Worm (Caenorhabditis elegans) whole organism, early embryonic: Measurements from ENCODE around the gene dss-1.

Experiments used
- B0310.2 ChIP-seq: sonication (generic microtip); optimal IDR thresholded peaks from 2 replicates; lab custom pipeline; 2016; ENCODE audit warnings: mild to moderate bottlenecking, missing genetic modification characterization, missing compliant biosample characterization
- F13C5.2 ChIP-seq: sonication (generic microtip); optimal IDR thresholded peaks from 2 replicates; lab custom pipeline; 2017; ENCODE audit warnings: mild to moderate bottlenecking, missing genetic modification characterization, inconsistent platforms, missing compliant biosample characterization
- aly-1 ChIP-seq: sonication (generic microtip); optimal IDR thresholded peaks from 2 replicates; lab custom pipeline; 2016; ENCODE audit warnings: missing genetic modification characterization, missing compliant biosample characterization
- ama-1 ChIP-seq: fragments of 150-350 bp; optimal IDR thresholded peaks from 2 replicates; lab custom pipeline; 2014
- ceh-13 ChIP-seq: fragments of 200-800 bp; sonication (Bioruptor generic); optimal IDR thresholded peaks from 2 replicates; lab custom pipeline; 2018; ENCODE audit warnings: mild to moderate bottlenecking, missing genetic modification characterization, missing compliant biosample characterization
- ceh-36 ChIP-seq: sonication (generic microtip); optimal IDR thresholded peaks from 2 replicates; lab custom pipeline; 2016; ENCODE audit warnings: missing genetic modification characterization, inconsistent platforms, missing compliant biosample characterization
- ets-7 ChIP-seq: sonication (generic microtip); optimal IDR thresholded peaks from 2 replicates; lab custom pipeline; 2016; ENCODE audit warnings: missing genotype, missing genetic modification characterization, missing compliant biosample characterization
- flt-1 ChIP-seq: fragments of 200-800 bp; sonication (Bioruptor generic); IDR thresholded peaks from 2 replicates; pipeline ENCODE4 v1.3.6; 2022; ENCODE audit warnings: missing genetic modification characterization, missing compliant biosample characterization
- hmbx-1 ChIP-seq: sonication (generic microtip); optimal IDR thresholded peaks from 2 replicates; lab custom pipeline; 2016; ENCODE audit warnings: mild to moderate bottlenecking, missing genetic modification characterization, missing compliant biosample characterization
- hmg-4 ChIP-seq: fragments of 200-800 bp; sonication (Bioruptor generic); optimal IDR thresholded peaks from 2 replicates; lab custom pipeline; 2018; ENCODE audit warnings: mild to moderate bottlenecking, missing genetic modification characterization, missing compliant biosample characterization
- hnd-1 ChIP-seq: sonication (generic microtip); optimal IDR thresholded peaks from 2 replicates; lab custom pipeline; 2016; ENCODE audit warnings: missing genetic modification characterization, missing compliant biosample characterization
- pes-1 ChIP-seq: fragments of 200-800 bp; sonication (Bioruptor generic); IDR thresholded peaks from 2 replicates; pipeline ENCODE4 v1.3.6; 2022; ENCODE audit warnings: missing genetic modification reagents, missing genetic modification characterization, missing compliant biosample characterization
- scrt-1 ChIP-seq: fragments of 200-800 bp; sonication (Bioruptor generic); IDR thresholded peaks from 2 replicates; pipeline ENCODE4 v1.3.6; 2022; ENCODE audit warnings: missing genetic modification characterization, missing compliant biosample characterization
- sea-1 ChIP-seq: fragments of 200-800 bp; sonication (Bioruptor generic); conservative IDR thresholded peaks from 2 replicates; pipeline ENCODE4 v1.3.6; 2022; ENCODE audit warnings: missing genetic modification characterization, missing compliant biosample characterization
- tbx-11 ChIP-seq: fragments of 200-800 bp; sonication (Bioruptor generic); IDR thresholded peaks from 2 replicates; pipeline ENCODE4 v1.3.6; 2022; ENCODE audit warnings: missing genetic modification characterization, missing compliant biosample characterization
- tbx-37 ChIP-seq: fragments of 200-800 bp; sonication (Bioruptor generic); conservative IDR thresholded peaks from 2 replicates; pipeline ENCODE4 v1.3.6; 2022; ENCODE audit warnings: missing genetic modification reagents, missing genetic modification characterization, missing compliant biosample characterization
- tra-4 ChIP-seq: sonication (generic microtip); optimal IDR thresholded peaks from 2 replicates; lab custom pipeline; 2017; ENCODE audit warnings: missing genetic modification characterization, missing compliant biosample characterization

dss-1 gene

DNA sequence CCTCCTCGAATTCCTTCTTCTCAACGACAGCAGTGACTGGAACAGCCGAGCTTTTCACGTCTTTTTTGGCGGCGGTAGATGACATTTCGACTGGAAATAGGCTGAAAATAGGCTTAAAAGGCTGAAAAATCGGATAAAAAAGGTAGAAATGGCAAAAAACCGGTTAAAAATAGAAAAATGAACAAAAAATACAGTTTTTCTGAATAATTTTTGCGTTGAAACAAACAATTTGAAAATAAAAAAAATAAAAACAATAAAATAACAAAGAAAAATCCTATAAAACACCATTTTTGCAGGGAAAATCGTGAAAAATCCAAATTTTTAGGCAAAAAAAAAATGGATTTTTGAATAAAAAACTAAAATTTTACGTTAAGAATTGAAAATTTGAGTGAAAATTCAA is at the start of gene dss-1:
Gene dss-1, minus strand, starts transcription at position 101 of the 400 bp plus-strand sequence.
- TF ChIP-seq hnd-1, result no peak
- no peak for TF ChIP-seq F13C5.2
- no peak for TF ChIP-seq tbx-37 (GFP tag; lab: Robert Waterston, UW)
- TF ChIP-seq pes-1 (GFP tag; lab: Robert Waterston, UW), result no peak
- TF ChIP-seq flt-1 (GFP tag; lab: Robert Waterston, UW), result no peak

DNA sequence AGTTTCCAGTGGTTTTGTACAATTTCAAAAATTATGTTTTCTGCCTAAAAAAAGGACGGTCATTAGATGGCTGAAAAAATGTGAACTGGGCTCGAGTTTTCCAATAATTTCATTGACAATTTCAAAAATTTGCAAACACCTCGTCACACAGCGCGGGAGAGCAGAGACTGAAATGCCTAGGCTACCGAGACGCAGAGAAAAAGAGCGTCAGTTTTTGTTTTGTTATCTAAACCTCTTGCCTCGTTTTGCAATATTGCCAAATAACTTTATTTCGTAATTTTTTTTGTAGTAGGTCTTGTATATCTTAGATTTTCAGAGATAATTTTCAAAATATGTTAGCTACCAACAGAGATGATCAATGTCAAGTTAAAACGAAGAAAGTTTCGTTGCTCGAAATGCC is 47.1 kb upstream of the dss-1 start, which contains the start of gene fbxa-63:
Gene fbxa-63, plus strand, starts transcription at position 310 of the 400 bp plus-strand sequence.
- TF ChIP-seq ceh-36 (tag; lab: Kevin White, UChicago) (no peak), hmg-4 (GFP tag; lab: Kevin White, UChicago) (no peak), B0310.2 (tag; lab: Kevin White, UChicago) (no peak), F13C5.2 (no peak), hnd-1 (no peak), aly-1 (tag; lab: Kevin White, UChicago) (no peak), tbx-11 (GFP tag; lab: Robert Waterston, UW) (no peak), tra-4 (tag; lab: Kevin White, UChicago) (no peak), pes-1 (GFP tag; lab: Robert Waterston, UW) (no peak), ets-7 (tag; lab: Kevin White, UChicago) (no peak), sea-1 (no peak), scrt-1 (GFP tag; lab: Robert Waterston, UW) (no peak)

DNA sequence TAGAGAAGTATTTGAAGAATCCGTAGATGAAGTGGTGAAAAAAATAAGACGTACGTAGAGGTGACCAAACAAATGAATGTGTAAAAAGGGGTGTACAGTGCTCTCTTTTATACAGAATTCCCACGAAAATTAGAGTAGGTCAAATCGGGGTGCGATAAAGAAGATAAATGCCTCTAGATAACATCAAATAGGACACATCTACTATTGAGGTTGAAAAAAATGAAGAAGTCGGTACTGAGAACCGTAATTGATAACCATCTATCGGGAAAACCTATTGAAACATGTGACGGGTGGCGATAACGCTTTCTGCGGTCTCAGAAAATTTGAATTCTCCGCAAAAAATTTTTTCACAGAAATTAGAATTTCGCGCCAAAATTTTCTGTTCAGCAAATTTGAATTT is 42.6 kb upstream of the dss-1 start, which contains the start of gene fbxa-61:
Gene fbxa-61, plus strand, starts transcription at position 345 of the 400 bp plus-strand sequence.
- TF ChIP-seq hnd-1 (no peak), aly-1 (tag; lab: Kevin White, UChicago) (no peak), ceh-36 (tag; lab: Kevin White, UChicago) (no peak), ceh-13 (GFP tag; lab: Kevin White, UChicago) (no peak), tbx-11 (GFP tag; lab: Robert Waterston, UW) (no peak), ets-7 (tag; lab: Kevin White, UChicago) (no peak), tra-4 (tag; lab: Kevin White, UChicago) (no peak), sea-1 (no peak), tbx-37 (GFP tag; lab: Robert Waterston, UW) (no peak), hmg-4 (GFP tag; lab: Kevin White, UChicago) (no peak)

DNA sequence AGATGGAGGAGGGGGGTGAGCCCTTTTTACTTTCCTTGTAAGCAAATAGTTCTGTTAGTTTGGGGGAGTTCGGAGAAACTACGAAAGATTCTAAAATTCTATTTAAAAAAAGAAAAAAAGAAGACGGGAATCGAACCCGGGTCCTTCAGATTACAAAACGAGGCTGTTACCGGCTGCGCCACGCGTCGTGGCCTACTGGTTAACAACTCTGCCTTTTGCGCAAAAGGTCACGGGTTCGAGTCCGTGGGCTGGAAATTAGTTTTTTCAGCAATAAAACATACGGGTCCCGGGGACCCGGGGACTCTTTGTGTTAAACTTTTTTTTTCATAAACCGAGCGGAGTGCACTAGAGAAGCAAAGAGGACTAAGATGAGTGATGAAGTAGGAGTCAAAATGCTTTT is 35.1 kb upstream of the dss-1 start:
- no peak for TF ChIP-seq ets-7 (tag; lab: Kevin White, UChicago)
- TF ChIP-seq pes-1 (GFP tag; lab: Robert Waterston, UW), result no peak
- TF ChIP-seq hnd-1, result no peak
- no peak for TF ChIP-seq tbx-37 (GFP tag; lab: Robert Waterston, UW)
- no peak for TF ChIP-seq tra-4 (tag; lab: Kevin White, UChicago)
- no peak for TF ChIP-seq hmg-4 (GFP tag; lab: Kevin White, UChicago)
- no peak for TF ChIP-seq ceh-36 (tag; lab: Kevin White, UChicago)
- no peak for TF ChIP-seq F13C5.2
- no peak for TF ChIP-seq B0310.2 (tag; lab: Kevin White, UChicago)
- TF ChIP-seq hmbx-1 (tag; lab: Kevin White, UChicago), result no peak
- TF ChIP-seq sea-1, result no peak
- TF ChIP-seq tbx-11 (GFP tag; lab: Robert Waterston, UW), result no peak

DNA sequence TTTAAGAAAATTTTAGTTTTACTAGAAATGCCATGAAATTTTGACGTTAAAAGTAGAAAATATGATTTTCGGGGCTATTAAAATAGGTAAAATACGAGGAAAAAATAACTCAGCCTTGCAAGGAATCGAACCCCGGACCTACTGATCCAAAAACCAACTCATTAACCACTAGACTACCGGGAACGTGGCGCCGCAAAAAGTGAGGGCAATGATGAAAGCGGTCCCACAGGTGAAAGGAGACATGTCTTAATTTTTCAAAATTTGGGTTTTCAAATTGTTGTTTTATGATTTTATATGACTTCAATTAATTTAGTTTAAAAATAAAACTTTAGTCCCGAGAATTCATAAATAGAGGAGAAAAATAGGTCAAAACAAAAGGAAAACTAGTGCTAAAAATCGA is 34.6 kb upstream of the dss-1 start:
- TF ChIP-seq ceh-36 (tag; lab: Kevin White, UChicago), result no peak
- TF ChIP-seq ceh-13 (GFP tag; lab: Kevin White, UChicago), result no peak
- no peak for TF ChIP-seq hnd-1
- TF ChIP-seq B0310.2 (tag; lab: Kevin White, UChicago), result no peak
- TF ChIP-seq sea-1, result no peak
- TF ChIP-seq hmg-4 (GFP tag; lab: Kevin White, UChicago), result no peak
- TF ChIP-seq scrt-1 (GFP tag; lab: Robert Waterston, UW), result no peak
- TF ChIP-seq pes-1 (GFP tag; lab: Robert Waterston, UW), result no peak
- TF ChIP-seq tbx-37 (GFP tag; lab: Robert Waterston, UW), result no peak
- TF ChIP-seq flt-1 (GFP tag; lab: Robert Waterston, UW), result no peak
- TF ChIP-seq aly-1 (tag; lab: Kevin White, UChicago), result no peak

DNA sequence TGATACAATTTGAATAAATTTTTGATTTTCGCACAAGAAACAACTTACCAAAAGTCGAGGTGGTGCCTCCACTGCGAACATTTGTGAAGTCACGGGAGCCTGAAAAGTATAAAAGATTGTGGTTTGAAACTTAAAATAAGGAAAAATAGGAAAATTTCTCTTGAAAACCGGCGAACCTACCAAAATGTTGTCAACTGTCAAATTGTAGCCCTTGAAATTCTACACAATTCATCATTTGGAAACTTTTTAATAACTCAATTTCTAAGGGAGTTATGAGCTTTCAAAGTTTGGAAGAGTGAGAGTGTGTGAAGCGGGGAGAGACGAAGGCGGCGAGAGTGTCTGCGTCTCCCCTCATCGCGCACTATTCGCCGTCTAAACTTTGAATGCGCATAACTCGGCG is 34.1 kb upstream of the dss-1 start, which contains the start of gene pes-4:
Gene pes-4, minus strand, starts transcription at position 101 of the 400 bp plus-strand sequence.
- TF ChIP-seq tra-4 (tag; lab: Kevin White, UChicago) (no peak), ceh-13 (GFP tag; lab: Kevin White, UChicago) (no peak), hnd-1 (no peak), B0310.2 (tag; lab: Kevin White, UChicago) (no peak), sea-1 (no peak), pes-1 (GFP tag; lab: Robert Waterston, UW) (no peak), aly-1 (tag; lab: Kevin White, UChicago) (no peak), tbx-37 (GFP tag; lab: Robert Waterston, UW) (no peak), scrt-1 (GFP tag; lab: Robert Waterston, UW) (no peak), flt-1 (GFP tag; lab: Robert Waterston, UW) (no peak), hmbx-1 (tag; lab: Kevin White, UChicago) (no peak), hmg-4 (GFP tag; lab: Kevin White, UChicago) (no peak), ama-1 (lab: Kevin White, UChicago) (no peak), ceh-36 (tag; lab: Kevin White, UChicago) (no peak), tbx-11 (GFP tag; lab: Robert Waterston, UW) (no peak)

DNA sequence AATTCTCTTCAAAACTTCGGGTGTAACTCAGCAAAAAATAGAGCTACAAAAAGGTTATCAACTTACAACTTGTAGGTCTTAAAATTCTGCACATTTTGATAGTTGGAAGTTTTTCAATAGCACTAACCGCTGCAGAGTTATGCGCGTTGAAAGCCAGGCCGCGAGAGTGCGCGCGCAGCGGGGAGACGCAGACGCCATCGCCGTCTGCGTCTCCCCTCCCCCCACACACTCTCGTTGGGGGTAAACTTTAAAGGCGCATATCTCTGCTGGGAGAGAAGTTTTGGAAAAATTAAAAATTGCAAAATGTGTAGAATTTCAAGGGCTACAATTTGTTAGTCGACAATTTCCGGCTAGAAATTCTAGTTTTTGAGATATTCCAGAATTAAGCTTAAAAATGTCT is 33.4 kb upstream of the dss-1 start:
- TF ChIP-seq ceh-13 (GFP tag; lab: Kevin White, UChicago), result no peak
- no peak for TF ChIP-seq B0310.2 (tag; lab: Kevin White, UChicago)
- no peak for TF ChIP-seq hmg-4 (GFP tag; lab: Kevin White, UChicago)
- TF ChIP-seq pes-1 (GFP tag; lab: Robert Waterston, UW), result no peak
- no peak for TF ChIP-seq hmbx-1 (tag; lab: Kevin White, UChicago)
- TF ChIP-seq flt-1 (GFP tag; lab: Robert Waterston, UW), result no peak
- TF ChIP-seq tbx-37 (GFP tag; lab: Robert Waterston, UW), result no peak
- no peak for TF ChIP-seq ama-1 (lab: Kevin White, UChicago)
- no peak for TF ChIP-seq hnd-1
- TF ChIP-seq tbx-11 (GFP tag; lab: Robert Waterston, UW), result no peak
- TF ChIP-seq tra-4 (tag; lab: Kevin White, UChicago), result no peak
- no peak for TF ChIP-seq sea-1
- no peak for TF ChIP-seq F13C5.2
- no peak for TF ChIP-seq ceh-36 (tag; lab: Kevin White, UChicago)
- TF ChIP-seq ets-7 (tag; lab: Kevin White, UChicago), result no peak
